Fruit fly (Drosophila melanogaster) whole organism, wandering third instar larva: ENCODE results near the gene Obp99c.

ENCODE experiments used
- Abd-B ChIP-seq: fragments of >200 bp; optimal IDR thresholded peaks from 2 replicates; lab custom pipeline; 2017; ENCODE audit warnings: missing biosample characterization, missing genetic modification characterization
- CG9705 ChIP-seq: fragments of 200-800 bp; sonication (Bioruptor generic); optimal IDR thresholded peaks from 2 replicates; lab custom pipeline; 2018; ENCODE audit warnings: missing biosample characterization, mild to moderate bottlenecking, missing genetic modification characterization
- CrebA ChIP-seq: fragments of 200-800 bp; sonication (Bioruptor generic); optimal IDR thresholded peaks from 2 replicates; lab custom pipeline; 2016; ENCODE audit warnings: missing biosample characterization, mild to moderate bottlenecking, missing genetic modification characterization, borderline replicate concordance
- Dfd ChIP-seq: fragments of >200 bp; optimal IDR thresholded peaks from 2 replicates; lab custom pipeline; 2017; ENCODE audit warnings: missing biosample characterization, missing genetic modification characterization
- Dif ChIP-seq: fragments of 200-275, 200-300 bp; sonication (Bioruptor generic); optimal IDR thresholded peaks from 2 replicates; lab custom pipeline; 2018; ENCODE audit warnings: missing biosample characterization, missing genetic modification characterization; ENCODE audit not compliant: partially characterized antibody
- GATAd ChIP-seq: sonication (Bioruptor generic); optimal IDR thresholded peaks from 2 replicates; lab custom pipeline; 2016; ENCODE audit warnings: missing biosample characterization, missing genetic modification characterization
- HLH106 ChIP-seq: fragments of 200-800 bp; optimal IDR thresholded peaks from 3 replicates; lab custom pipeline; 2019; ENCODE audit warnings: missing biosample characterization, mild to moderate bottlenecking, missing genetic modification characterization, moderate library complexity
- Hnf4 ChIP-seq: fragments of 200-800 bp; sonication (Bioruptor generic); optimal IDR thresholded peaks from 2 replicates; lab custom pipeline; 2016; ENCODE audit warnings: missing biosample characterization, mild to moderate bottlenecking, missing genetic modification characterization
- Hr78 ChIP-seq: fragments of >200 bp; optimal IDR thresholded peaks from 2 replicates; lab custom pipeline; 2017; ENCODE audit warnings: missing biosample characterization, missing genetic modification characterization
- Hr83 ChIP-seq: fragments of 200-300 bp; sonication (Bioruptor generic); optimal IDR thresholded peaks from 2 replicates; lab custom pipeline; 2016; ENCODE audit warnings: missing biosample characterization, mild to moderate bottlenecking, missing genetic modification characterization, moderate library complexity; ENCODE audit not compliant: poor library complexity, severe bottlenecking
- Jra ChIP-seq: sonication (Bioruptor generic); optimal IDR thresholded peaks from 2 replicates; lab custom pipeline; 2016; ENCODE audit warnings: missing biosample characterization, missing genetic modification characterization
- Mio ChIP-seq: sonication (Bioruptor generic); optimal IDR thresholded peaks from 2 replicates; lab custom pipeline; 2016; ENCODE audit warnings: missing biosample characterization, missing genetic modification characterization
- Myc ChIP-seq: fragments of >200 bp; optimal IDR thresholded peaks from 2 replicates; lab custom pipeline; 2017
- N ChIP-seq: fragments of >200 bp; optimal IDR thresholded peaks from 2 replicates; lab custom pipeline; 2018; ENCODE audit warnings: missing biosample characterization, missing external identifiers, missing genetic modification characterization
- OdsH ChIP-seq: fragments of 200-800 bp; sonication (Bioruptor generic); optimal IDR thresholded peaks from 2 replicates; lab custom pipeline; 2016; ENCODE audit warnings: missing biosample characterization, mild to moderate bottlenecking, missing genetic modification characterization
- Rel ChIP-seq, 2 experiments: fragments of 200-800 bp; sonication (Bioruptor generic) in 1 of 2; optimal IDR thresholded peaks; 2 replicates in 1 of 2; 3 replicates in 1 of 2; lab custom pipeline; 2016 to 2019; ENCODE audit warnings: mild to moderate bottlenecking in 2 of 2, missing biosample characterization in 2 of 2, missing genetic modification characterization in 2 of 2, moderate library complexity in 1 of 2
- Sp1 ChIP-seq: fragments of 200-800 bp; sonication (Bioruptor generic); optimal IDR thresholded peaks from 3 replicates; lab custom pipeline; 2019; ENCODE audit warnings: missing biosample characterization, mild to moderate bottlenecking, missing genetic modification characterization, moderate library complexity
- Vsx2 ChIP-seq: fragments of 200-300, 225-300 bp; sonication (Bioruptor generic); optimal IDR thresholded peaks from 2 replicates; lab custom pipeline; 2018; ENCODE audit warnings: missing biosample characterization, missing genetic modification characterization; ENCODE audit not compliant: partially characterized antibody
- br ChIP-seq: fragments of 200-800 bp; sonication (Bioruptor generic); optimal IDR thresholded peaks from 2 replicates; lab custom pipeline; 2016; ENCODE audit warnings: missing biosample characterization, missing genetic modification characterization
- brk ChIP-seq: fragments of 200-800 bp; sonication (Bioruptor generic); optimal IDR thresholded peaks from 2 replicates; lab custom pipeline; 2016; ENCODE audit warnings: missing biosample characterization, mild to moderate bottlenecking, missing genetic modification characterization
- dl ChIP-seq, 2 experiments: fragments of 175-275, 200-275 bp in 1 of 2; fragments of 200-275 bp in 1 of 2; sonication (Bioruptor generic); optimal IDR thresholded peaks; lab custom pipeline; 2018; ENCODE audit warnings: mild to moderate bottlenecking in 2 of 2, missing biosample characterization in 2 of 2, missing genetic modification characterization in 2 of 2, moderate library complexity in 2 of 2; ENCODE audit not compliant: partially characterized antibody in 2 of 2, insufficient read depth in 1 of 2
- dmrt93B ChIP-seq: fragments of 200-800 bp; sonication (Bioruptor generic); optimal IDR thresholded peaks from 2 replicates; lab custom pipeline; 2018; ENCODE audit warnings: missing biosample characterization, mild to moderate bottlenecking, missing genetic modification characterization
- dsf ChIP-seq: sonication (Bioruptor generic); optimal IDR thresholded peaks from 2 replicates; lab custom pipeline; 2016; ENCODE audit warnings: missing biosample characterization, missing genetic modification characterization, borderline replicate concordance
- ey ChIP-seq: fragments of 200-800 bp; sonication (Bioruptor generic); optimal IDR thresholded peaks from 2 replicates; lab custom pipeline; 2016; ENCODE audit warnings: missing biosample characterization, missing genetic modification characterization
- foxo ChIP-seq, 2 experiments: fragments of 200-800 bp; sonication (Bioruptor generic); optimal IDR thresholded peaks; 2 replicates in 1 of 2; 3 replicates in 1 of 2; lab custom pipeline; 2016 to 2017; ENCODE audit warnings: missing biosample characterization in 2 of 2, missing genetic modification characterization in 2 of 2
- fru ChIP-seq: fragments of 200-800 bp; sonication (Bioruptor generic); optimal IDR thresholded peaks from 3 replicates; lab custom pipeline; 2016; ENCODE audit warnings: missing biosample characterization, mild to moderate bottlenecking, missing genetic modification characterization
- h ChIP-seq: fragments of 200-800 bp; sonication (Bioruptor generic); optimal IDR thresholded peaks from 3 replicates; lab custom pipeline; 2016; ENCODE audit warnings: missing biosample characterization, mild to moderate bottlenecking, missing genetic modification characterization
- jim ChIP-seq: fragments of 175-275, 200-325 bp; sonication (Bioruptor generic); optimal IDR thresholded peaks from 2 replicates; lab custom pipeline; 2016; ENCODE audit warnings: missing biosample characterization, mild to moderate bottlenecking, missing genetic modification characterization
- lola ChIP-seq: fragments of >200 bp; optimal IDR thresholded peaks from 2 replicates; lab custom pipeline; 2017; ENCODE audit warnings: missing biosample characterization, missing genetic modification characterization
- psq ChIP-seq: fragments of 200-800 bp; sonication (Bioruptor generic); optimal IDR thresholded peaks from 3 replicates; lab custom pipeline; 2017; ENCODE audit warnings: missing biosample characterization, mild to moderate bottlenecking, missing genetic modification characterization, moderate library complexity
- rgr ChIP-seq: fragments of 200-800 bp; sonication (Bioruptor generic); optimal IDR thresholded peaks from 3 replicates; lab custom pipeline; 2016; ENCODE audit warnings: missing biosample characterization, mild to moderate bottlenecking, missing genetic modification characterization
- sage ChIP-seq: fragments of 200-800 bp; sonication (Bioruptor generic); optimal IDR thresholded peaks from 2 replicates; lab custom pipeline; 2016; ENCODE audit warnings: missing biosample characterization, mild to moderate bottlenecking, missing genetic modification characterization
- sv ChIP-seq: fragments of 200-800 bp; sonication (Bioruptor generic); optimal IDR thresholded peaks from 3 replicates; lab custom pipeline; 2016; ENCODE audit warnings: missing biosample characterization, missing genetic modification characterization
- tai ChIP-seq: sonication (Bioruptor generic); optimal IDR thresholded peaks from 2 replicates; lab custom pipeline; 2016; ENCODE audit warnings: missing biosample characterization, missing genetic modification characterization
- usp ChIP-seq: fragments of >200 bp; optimal IDR thresholded peaks from 2 replicates; lab custom pipeline; 2017; ENCODE audit warnings: missing biosample characterization, missing genetic modification characterization
- woc ChIP-seq: sonication (Bioruptor generic); optimal IDR thresholded peaks from 2 replicates; lab custom pipeline; 2016; ENCODE audit warnings: missing biosample characterization, mild to moderate bottlenecking, missing genetic modification characterization

Obp99c gene

dm6 chr3R:29726277-29726676 is 37.2 kb upstream of the Obp99c start:
- TF ChIP-seq Rel (GFP tag; optimal IDR thresholded peaks at IDR 0.05; lab: Kevin White, UChicago) (no peak), Rel (tag; optimal IDR thresholded peaks at IDR 0.05; lab: Kevin White, UChicago) (peak; percentile 82), dl (GFP tag; optimal IDR thresholded peaks at IDR 0.05; lab: Kevin White, UChicago; ENCODE audit: insufficient read depth in 1 of 2, partially characterized antibody in 2 of 2) (no peak), foxo (GFP tag; optimal IDR thresholded peaks at IDR 0.05; lab: Kevin White, UChicago) (no peak), Dif (GFP tag; lab: Kevin White, UChicago) (no peak), Sp1 (GFP tag; lab: Kevin White, UChicago) (no peak)

- TF ChIP-seq GATAd (peak; percentile 2), dmrt93B (GFP tag; lab: Kevin White, UChicago) (no peak), lola (GFP tag; lab: Kevin White, UChicago) (no peak), HLH106 (tag; lab: Kevin White, UChicago) (peak; percentile 31), rgr (GFP tag; lab: Kevin White, UChicago) (peak; percentile 11), CG9705 (GFP tag; lab: Kevin White, UChicago) (no peak), Hnf4 (peak; percentile 82), CrebA (GFP tag; lab: Kevin White, UChicago) (no peak), foxo (GFP tag; optimal IDR thresholded peaks at IDR 0.05; lab: Kevin White, UChicago) (peak in 1 of 2 experiments; percentile 19), OdsH (GFP tag; lab: Kevin White, UChicago) (peak; percentile 2), dsf (GFP tag; lab: Kevin White, UChicago) (no peak), psq (GFP tag; lab: Kevin White, UChicago) (no peak)
These were observed 36.6 kb upstream of the Obp99c start, which contains the start of gene Kul for dm6 chr3R:29725577-29726240. Kul (plus strand) TSS chr3R:29725830.

- no peak for TF ChIP-seq sage (GFP tag; lab: Kevin White, UChicago)
- no peak for TF ChIP-seq Dif (GFP tag; lab: Kevin White, UChicago)
- no peak for TF ChIP-seq sv (GFP tag; lab: Kevin White, UChicago)
- TF ChIP-seq dmrt93B (GFP tag; lab: Kevin White, UChicago) = no peak
- TF ChIP-seq h (GFP tag; lab: Kevin White, UChicago) = no peak
- TF ChIP-seq N (GFP tag; lab: Kevin White, UChicago) = no peak
- no peak for TF ChIP-seq CrebA (GFP tag; lab: Kevin White, UChicago)
- no peak for TF ChIP-seq tai (GFP tag; lab: Kevin White, UChicago)
- TF ChIP-seq Hr83 (GFP tag; lab: Kevin White, UChicago) = no peak
- no peak for TF ChIP-seq brk (GFP tag; lab: Kevin White, UChicago)
- no peak for TF ChIP-seq dsf (GFP tag; lab: Kevin White, UChicago)
- no peak for TF ChIP-seq Vsx2 (GFP tag; lab: Kevin White, UChicago)
- TF ChIP-seq Jra (GFP tag; lab: Kevin White, UChicago) = no peak
- no peak for TF ChIP-seq OdsH (GFP tag; lab: Kevin White, UChicago)
- no peak for TF ChIP-seq Myc (lab: Kevin White, UChicago)
- no peak for TF ChIP-seq usp
- TF ChIP-seq Rel (GFP tag; optimal IDR thresholded peaks at IDR 0.05; lab: Kevin White, UChicago) = no peak
- no peak for TF ChIP-seq Rel (tag; optimal IDR thresholded peaks at IDR 0.05; lab: Kevin White, UChicago)
- no peak for TF ChIP-seq Hnf4
- TF ChIP-seq woc (GFP tag; lab: Kevin White, UChicago) = no peak
- TF ChIP-seq GATAd = no peak
These were observed 35.6 kb upstream of the Obp99c start, which contains the start of the genes Naa40 and CG18731 for dm6 chr3R:29724745-29725144. Naa40 (minus strand) TSS chr3R:29724950. CG18731 (plus strand) TSS chr3R:29725027.

dm6 chr3R:29723048-29723656 is 34.0 kb upstream of the Obp99c start, which contains the start of gene Pcd:
Pcd (plus strand) TSS chr3R:29723163.
- no peak for TF ChIP-seq CrebA (GFP tag; lab: Kevin White, UChicago)
- no peak for TF ChIP-seq dl (GFP tag; optimal IDR thresholded peaks at IDR 0.05; lab: Kevin White, UChicago; ENCODE audit: insufficient read depth in 1 of 2, partially characterized antibody in 2 of 2)
- TF ChIP-seq Hr83 (GFP tag; lab: Kevin White, UChicago) = peak; percentile 2
- TF ChIP-seq fru = no peak
- no peak for TF ChIP-seq tai (GFP tag; lab: Kevin White, UChicago)
- TF ChIP-seq Jra (GFP tag; lab: Kevin White, UChicago) = no peak
- TF ChIP-seq GATAd = no peak
- no peak for TF ChIP-seq Hnf4
- no peak for TF ChIP-seq Rel (GFP tag; optimal IDR thresholded peaks at IDR 0.05; lab: Kevin White, UChicago)
- TF ChIP-seq Rel (tag; optimal IDR thresholded peaks at IDR 0.05; lab: Kevin White, UChicago) = peak; percentile 53
- no peak for TF ChIP-seq Hr78 (GFP tag; lab: Kevin White, UChicago)
- TF ChIP-seq lola (GFP tag; lab: Kevin White, UChicago) = no peak
- no peak for TF ChIP-seq woc (GFP tag; lab: Kevin White, UChicago)
- TF ChIP-seq Mio (GFP tag; lab: Kevin White, UChicago) = no peak
- no peak for TF ChIP-seq HLH106 (tag; lab: Kevin White, UChicago)
- no peak for TF ChIP-seq Dfd
- TF ChIP-seq Sp1 (GFP tag; lab: Kevin White, UChicago) = peak; percentile 39
- peak; percentile 25 for TF ChIP-seq OdsH (GFP tag; lab: Kevin White, UChicago)
- no peak for TF ChIP-seq br
- peak; percentile 11 for TF ChIP-seq rgr (GFP tag; lab: Kevin White, UChicago)
- TF ChIP-seq Abd-B (GFP tag; lab: Kevin White, UChicago) = no peak
- no peak for TF ChIP-seq Dif (GFP tag; lab: Kevin White, UChicago)
- TF ChIP-seq Myc (lab: Kevin White, UChicago) = no peak
- TF ChIP-seq ey (GFP tag; lab: Kevin White, UChicago) = no peak
- peak; percentile 11 for TF ChIP-seq sage (GFP tag; lab: Kevin White, UChicago)
- no peak for TF ChIP-seq jim (GFP tag; lab: Kevin White, UChicago)
